Fruit fly (Drosophila melanogaster) S2 (cell line): ENCODE data around the gene Phlpp.

Source experiments
- CG8478 ChIP-seq: fragments of >200 bp; optimal IDR thresholded peaks from 2 replicates; lab custom pipeline; 2018
- CTCF ChIP-seq, 2 experiments: fragments of >200 bp; optimal IDR thresholded peaks; 2 replicates each; lab custom pipeline; 2018

dm6 chr2L:19027246-19027886 is 31.6 kb upstream of the Phlpp start, which contains the start of gene Sidpn:
- TF ChIP-seq CG8478 (lab: Kevin White, UChicago) (no peak), CTCF (optimal IDR thresholded peaks at IDR 0.05; lab: Kevin White, UChicago) (no peak)
